Fruit fly (Drosophila melanogaster) whole organism, prepupa: ENCODE results near the gene Alg7.

Source experiments
- Gug ChIP-seq: fragments of 200-800 bp; sonication (Bioruptor generic); IDR thresholded peaks from 2 replicates; pipeline ENCODE4 v1.3.6; 2022; ENCODE audit warnings: missing biosample characterization, missing genetic modification characterization
- Hr39 ChIP-seq: fragments of 200-800 bp; sonication (Bioruptor generic); optimal IDR thresholded peaks from 2 replicates; lab custom pipeline; 2016; ENCODE audit warnings: missing biosample characterization, missing genetic modification characterization
- spab ChIP-seq: fragments of 200-800 bp; sonication (Bioruptor generic); optimal IDR thresholded peaks from 2 replicates; lab custom pipeline; 2017; ENCODE audit warnings: missing biosample characterization, mild to moderate bottlenecking, missing genetic modification characterization, missing genetic modification reagents

- TF ChIP-seq Hr39 (GFP tag; lab: Kevin White, UChicago), result no peak
- no peak for TF ChIP-seq Gug (GFP tag; lab: Robert Waterston, UW)
- no peak for TF ChIP-seq spab
These were observed 24.0 kb downstream of the Alg7 start, which contains the start of gene CG16972 for dm6 chr2L:13202960-13203436.
